Worm (Caenorhabditis elegans) whole organism, late embryonic: Measurements from ENCODE around the gene srxa-5.

Experiments used
- C08G9.2 ChIP-seq: sonication (generic microtip); optimal IDR thresholded peaks from 2 replicates; lab custom pipeline; 2016; ENCODE audit warnings: mild to moderate bottlenecking, missing genetic modification characterization, moderate library complexity, missing compliant biosample characterization
- ceh-30 ChIP-seq: fragments of 150-350 bp; optimal IDR thresholded peaks from 2 replicates; lab custom pipeline; 2014; ENCODE audit warnings: missing biosample characterization, missing genetic modification characterization
- dve-1 ChIP-seq: sonication (generic microtip); optimal IDR thresholded peaks from 2 replicates; lab custom pipeline; 2017; ENCODE audit warnings: antibody characterized with exemption, mild to moderate bottlenecking, missing genetic modification characterization, missing compliant biosample characterization
- hlh-30 ChIP-seq: sonication (generic microtip); optimal IDR thresholded peaks from 2 replicates; lab custom pipeline; 2017; ENCODE audit warnings: antibody characterized with exemption, missing genetic modification characterization, missing compliant biosample characterization; ENCODE audit not compliant: insufficient read depth
- hlh-6 ChIP-seq: sonication (generic microtip); optimal IDR thresholded peaks from 2 replicates; lab custom pipeline; 2016; ENCODE audit warnings: missing genotype, missing genetic modification characterization, missing compliant biosample characterization
- nhr-232 ChIP-seq: sonication (generic microtip); optimal IDR thresholded peaks from 2 replicates; lab custom pipeline; 2016; ENCODE audit warnings: missing genetic modification characterization, missing compliant biosample characterization
- pha-4 ChIP-seq: fragments of 150-350 bp; optimal IDR thresholded peaks from 2 replicates; lab custom pipeline; 2018; ENCODE audit warnings: missing biosample characterization, missing genetic modification reagents, missing genetic modification characterization
- pqm-1 ChIP-seq: sonication (generic microtip); optimal IDR thresholded peaks from 2 replicates; lab custom pipeline; 2016; ENCODE audit warnings: missing genetic modification characterization, missing compliant biosample characterization
- unc-42 ChIP-seq: sonication (generic microtip); optimal IDR thresholded peaks from 2 replicates; lab custom pipeline; 2016; ENCODE audit warnings: missing genotype, missing genetic modification characterization, missing compliant biosample characterization

ce11 chrIII:6500032-6500564 lies 32.6 kb upstream of the srxa-5 start, which contains the start of gene F23F12.3:
- TF ChIP-seq pha-4 (tag; lab: Kevin White, UChicago): no peak
- no peak for TF ChIP-seq C08G9.2 (tag; lab: Kevin White, UChicago)
- TF ChIP-seq unc-42 (tag; lab: Kevin White, UChicago): no peak
- no peak for TF ChIP-seq ceh-30 (tag; lab: Kevin White, UChicago)
- no peak for TF ChIP-seq pqm-1
- no peak for TF ChIP-seq hlh-6 (tag; lab: Kevin White, UChicago)
- TF ChIP-seq nhr-232 (tag; lab: Kevin White, UChicago): no peak
- TF ChIP-seq dve-1 (tag; lab: Kevin White, UChicago): no peak
- TF ChIP-seq hlh-30 (tag; lab: Kevin White, UChicago): no peak
